Fruit fly (Drosophila melanogaster): Measurements from ENCODE around the gene nht.

nht gene

DNA sequence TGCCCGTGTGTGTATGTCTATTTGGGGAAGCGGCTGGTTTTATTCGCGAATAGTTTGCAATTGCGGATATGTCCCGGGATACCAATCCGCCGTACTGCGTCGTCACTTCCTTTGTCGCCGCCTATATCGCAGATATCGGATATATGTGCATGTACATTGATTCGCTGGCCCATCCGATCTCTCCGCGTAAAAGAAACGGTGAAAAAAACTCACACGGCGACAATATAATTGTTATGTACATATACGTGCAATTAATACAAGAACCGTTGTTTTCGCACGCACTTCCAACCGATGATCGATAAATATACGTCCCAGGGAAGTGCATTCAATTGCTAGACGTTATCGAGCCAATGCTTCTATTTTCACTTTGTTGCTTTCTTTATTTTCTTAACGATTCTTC, 47.4 kb downstream of the nht start (continued):
- TF ChIP-seq pfk (GFP tag; optimal IDR thresholded peaks at IDR 0.05) = no peak
- TF ChIP-seq Dip3 (GFP tag; optimal IDR thresholded peaks at IDR 0.05) = no peak
- no peak for TF ChIP-seq CG7556 (GFP tag; optimal IDR thresholded peaks at IDR 0.05)
- no peak for TF ChIP-seq CG15073 (GFP tag; optimal IDR thresholded peaks at IDR 0.05)
- TF ChIP-seq CG11696 (GFP tag; IDR thresholded peaks at IDR 0.05) = no peak
- no peak for TF ChIP-seq sc (optimal IDR thresholded peaks at IDR 0.05)
- TF ChIP-seq sc (GFP tag; optimal IDR thresholded peaks at IDR 0.05) = no peak
- TF ChIP-seq tup (GFP tag; optimal IDR thresholded peaks at IDR 0.05) = no peak
- no peak for TF ChIP-seq Fer3 (tag; optimal IDR thresholded peaks at IDR 0.05)

All from whole organism, embryonic.